Fruit fly (Drosophila melanogaster): Measurements from ENCODE around the gene Swip-1.

Swip-1 gene

dm6 chr2L:18987078-18987895 lies at the start of gene Swip-1, which contains the start of gene EMC5:
TSS of gene Swip-1 (minus strand) at chr2L:18987280.
TSS of gene EMC5 (plus strand) at chr2L:18987707.
- TF ChIP-seq noc (tag; optimal IDR thresholded peaks at IDR 0.05) = peak; percentile 60

dm6 chr2L:19036105-19036714 lies 49.1 kb upstream of the Swip-1 start:
- peak; percentile 72 for TF ChIP-seq noc (tag; optimal IDR thresholded peaks at IDR 0.05)

DNA sequence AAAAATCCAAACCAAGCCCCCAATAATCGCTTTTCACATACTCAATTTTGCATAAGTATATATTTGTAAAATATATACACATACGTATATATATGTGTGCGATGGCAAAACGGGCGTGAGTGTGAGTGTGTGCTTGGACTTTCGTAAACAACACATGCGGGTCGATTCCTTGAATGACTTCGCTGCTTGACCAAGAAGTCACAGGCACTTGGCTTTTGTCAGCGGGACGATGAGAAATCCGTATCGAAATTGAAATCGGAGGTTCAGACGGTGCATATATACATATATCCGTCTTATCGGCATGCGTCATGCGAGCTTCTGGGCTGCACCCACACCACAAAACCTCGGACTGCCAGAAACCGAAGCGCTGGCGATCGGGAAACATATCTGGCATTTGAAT lies 47.9 kb upstream of the Swip-1 start:
- TF ChIP-seq noc (tag; optimal IDR thresholded peaks at IDR 0.05) = no peak

DNA sequence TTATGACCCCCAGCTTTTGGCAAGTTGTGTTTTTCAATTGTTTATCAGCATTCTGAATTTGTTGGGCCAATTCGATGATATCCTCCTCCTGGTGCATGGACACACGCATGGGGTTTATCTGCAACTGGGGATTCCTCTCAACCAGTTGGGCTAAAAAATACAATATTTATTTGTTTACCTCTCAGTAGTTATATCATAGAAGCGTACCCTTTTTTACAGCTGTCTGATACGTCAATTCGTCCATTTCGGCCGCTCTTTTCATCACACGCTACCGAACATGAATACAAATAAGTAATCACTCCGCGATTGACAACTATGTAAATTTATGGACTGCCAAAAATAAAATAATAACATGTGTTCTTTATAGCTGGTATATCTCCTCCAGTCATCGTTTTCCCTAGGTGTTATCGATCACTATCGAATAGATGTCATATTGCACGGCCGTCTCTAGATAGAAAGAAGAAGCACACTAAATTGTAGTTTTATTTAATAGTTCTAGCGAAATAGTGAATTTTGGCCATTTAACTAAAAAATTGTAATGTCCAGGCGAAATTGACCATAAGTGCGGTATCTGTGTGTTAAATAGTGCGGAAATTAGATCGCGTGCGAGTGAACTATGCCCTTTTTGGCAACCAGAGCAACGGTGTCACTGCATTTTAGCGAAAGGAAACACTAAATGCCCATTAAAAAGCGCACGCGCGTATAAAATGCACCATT lies 47.3 kb upstream of the Swip-1 start, which contains the start of the genes mib2 and CG31800:
mib2 (plus strand) TSS at position 232 of the 717 bp plus-strand sequence.
CG31800 (minus strand) TSS at position 364 of the 717 bp plus-strand sequence.
- TF ChIP-seq noc (tag; optimal IDR thresholded peaks at IDR 0.05) = no peak

dm6 chr2L:19033288-19033687 lies 46.2 kb upstream of the Swip-1 start, which contains the start of gene hook:
TSS of gene hook (minus strand) at chr2L:19033498.
- no peak for TF ChIP-seq noc (tag; optimal IDR thresholded peaks at IDR 0.05)

- no peak for TF ChIP-seq noc (tag; optimal IDR thresholded peaks at IDR 0.05)
Observed at dm6 chr2L:19027246-19027886, 40.3 kb upstream of the Swip-1 start, which contains the start of gene Sidpn. TSS of gene Sidpn (plus strand) at chr2L:19027710.

DNA sequence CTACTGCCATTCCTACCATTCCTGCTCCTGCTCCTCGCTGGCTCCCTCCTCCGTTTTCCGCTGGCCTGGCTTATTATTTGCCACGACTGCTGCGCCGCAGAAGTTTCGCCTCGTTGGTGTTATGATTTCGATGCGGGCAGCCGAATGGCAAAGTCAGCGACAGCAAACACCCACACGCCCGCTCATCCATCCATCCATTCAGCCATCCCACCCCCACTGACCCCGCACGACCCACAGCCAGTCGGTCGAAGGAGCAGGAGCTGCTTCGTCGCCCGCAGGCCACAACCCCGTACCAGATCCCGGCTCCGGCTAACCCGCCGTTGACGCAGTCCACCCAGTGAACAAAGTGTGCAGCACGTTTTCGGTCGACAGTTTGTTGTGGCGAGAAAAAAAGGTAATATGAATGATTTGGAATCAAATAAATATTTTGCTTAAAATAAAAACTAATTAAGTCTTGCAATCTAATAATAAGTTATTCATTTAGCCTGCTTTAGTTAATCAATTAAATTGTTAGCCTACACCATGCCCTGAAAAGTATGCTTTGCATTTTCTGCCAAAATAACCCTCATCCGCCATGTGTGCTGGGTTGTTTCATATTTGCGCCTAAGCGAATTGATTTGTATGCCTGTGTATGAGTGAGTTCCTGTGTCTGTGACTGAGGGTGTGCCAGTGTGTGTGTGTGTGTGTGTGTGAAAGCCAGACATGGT lies 39.6 kb upstream of the Swip-1 start:
- TF ChIP-seq noc (tag; optimal IDR thresholded peaks at IDR 0.05) = peak; percentile 45

dm6 chr2L:19024744-19025059 lies 37.6 kb upstream of the Swip-1 start:
- TF ChIP-seq noc (tag; optimal IDR thresholded peaks at IDR 0.05) = no peak

- TF ChIP-seq noc (tag; optimal IDR thresholded peaks at IDR 0.05) = peak; percentile 50
Observed at dm6 chr2L:19023972-19024743, 37.1 kb upstream of the Swip-1 start.

DNA sequence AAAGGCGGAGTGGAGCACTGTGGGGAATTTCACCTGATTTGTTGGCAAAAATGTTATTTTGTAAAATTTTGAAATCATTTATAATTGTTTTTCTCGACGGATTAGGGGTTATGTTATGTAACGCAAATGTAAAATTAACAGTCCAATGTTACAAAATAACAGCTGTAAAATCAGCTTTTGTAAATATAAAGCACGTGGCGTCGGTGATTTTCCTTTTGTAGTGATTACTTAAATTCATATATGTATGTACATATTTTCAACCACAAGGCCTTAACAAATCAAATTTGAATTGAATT lies 35.1 kb upstream of the Swip-1 start, which contains the start of gene CG15172:
CG15172 (plus strand) TSS at position 197 of the 296 bp plus-strand sequence.
- TF ChIP-seq noc (tag; optimal IDR thresholded peaks at IDR 0.05) = no peak

dm6 chr2L:19021278-19022220 lies 34.5 kb upstream of the Swip-1 start:
- peak; percentile 51 for TF ChIP-seq noc (tag; optimal IDR thresholded peaks at IDR 0.05)

DNA sequence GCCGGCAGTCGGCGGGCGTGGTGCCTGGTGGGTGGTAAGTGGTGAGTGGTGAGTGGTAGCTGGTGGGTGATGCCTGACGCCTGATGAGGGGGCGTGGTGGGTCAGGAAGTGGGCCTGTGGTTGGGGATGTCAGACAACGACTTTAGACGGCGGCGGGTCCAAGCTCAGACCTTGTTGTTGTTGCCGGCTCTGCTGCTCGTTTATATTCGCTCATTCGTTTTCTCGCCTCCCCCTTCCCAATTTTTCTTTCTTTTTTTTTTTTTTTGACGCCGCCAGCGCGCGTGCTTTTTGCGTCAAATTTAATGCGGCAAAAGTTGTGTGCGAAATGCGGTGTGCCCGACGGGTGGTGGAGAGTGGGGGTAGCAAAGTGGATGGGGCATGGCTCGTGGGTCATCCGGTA lies 32.6 kb upstream of the Swip-1 start:
- TF ChIP-seq noc (tag; optimal IDR thresholded peaks at IDR 0.05) = no peak

- no peak for TF ChIP-seq noc (tag; optimal IDR thresholded peaks at IDR 0.05)
Observed at dm6 chr2L:19019160-19019592, 32.1 kb upstream of the Swip-1 start.

All from whole organism, larva.